Fruit fly (Drosophila melanogaster): ENCODE measurements around the gene Hsp70Aa.

- TF ChIP-seq psq (optimal IDR thresholded peaks at IDR 0.05) (no peak), usp (GFP tag; optimal IDR thresholded peaks at IDR 0.05) (no peak), pan (optimal IDR thresholded peaks at IDR 0.05) (no peak)
Observed at dm6 chr3R:11941116-11941515, 15.2 kb downstream of the Hsp70Aa start.
